Fruit fly (Drosophila melanogaster) whole organism, embryonic: ENCODE measurements around the gene CG42554.

Experiments
- Awh ChIP-seq: fragments of 200-800 bp; sonication (Bioruptor generic); IDR thresholded peaks from 2 replicates; pipeline ENCODE4, ENCODE4 v1.3.6; 2022; ENCODE audit warnings: missing biosample characterization, missing genetic modification characterization
- CG10366 ChIP-seq: fragments of 200-800 bp; sonication (Bioruptor generic); IDR thresholded peaks from 2 replicates; pipeline ENCODE4 v1.3.6; 2022; ENCODE audit warnings: missing biosample characterization, missing genetic modification characterization
- CG12391 ChIP-seq: fragments of 200-800 bp; sonication (Bioruptor generic); optimal IDR thresholded peaks from 3 replicates; lab custom pipeline; 2018; ENCODE audit warnings: missing biosample characterization, mild to moderate bottlenecking, missing genetic modification characterization, moderate library complexity
- CG12659 ChIP-seq: fragments of 200-800 bp; sonication (Bioruptor generic); optimal IDR thresholded peaks from 3 replicates; lab custom pipeline; 2017; ENCODE audit warnings: mild to moderate bottlenecking, missing biosample characterization, missing genetic modification reagents, missing genetic modification characterization
- CG13123 ChIP-seq: fragments of 200-800 bp; sonication (Bioruptor generic); optimal IDR thresholded peaks from 2 replicates; lab custom pipeline; 2016; ENCODE audit warnings: missing biosample characterization, missing genetic modification characterization
- CG14667 ChIP-seq: fragments of 200-800 bp; sonication (Bioruptor generic); IDR thresholded peaks from 2 replicates; pipeline ENCODE4 v1.3.6; 2022; ENCODE audit warnings: missing biosample characterization, missing genetic modification characterization
- CG14860 ChIP-seq: fragments of 200-800 bp; sonication (Bioruptor generic); IDR thresholded peaks from 3 replicates; pipeline ENCODE4 v1.3.6; 2022; ENCODE audit warnings: missing biosample characterization, missing genetic modification characterization; ENCODE audit not compliant: partially characterized antibody
- CG14965 ChIP-seq: fragments of 200-800 bp; sonication (Bioruptor generic); optimal IDR thresholded peaks from 2 replicates; lab custom pipeline; 2016; ENCODE audit warnings: missing biosample characterization, missing genetic modification characterization, borderline replicate concordance
- CG15011 ChIP-seq: fragments of 200-800 bp; sonication (Bioruptor generic); optimal IDR thresholded peaks from 3 replicates; lab custom pipeline; 2018; ENCODE audit warnings: missing biosample characterization, mild to moderate bottlenecking, missing genetic modification characterization
- CG17385 ChIP-seq: fragments of 200-800 bp; sonication (Bioruptor generic); optimal IDR thresholded peaks from 3 replicates; lab custom pipeline; 2018; ENCODE audit warnings: missing biosample characterization, mild to moderate bottlenecking, missing genetic modification characterization
- CG2199 ChIP-seq: fragments of 200-800 bp; sonication (Bioruptor generic); IDR thresholded peaks from 3 replicates; pipeline ENCODE4 v1.3.6; 2022; ENCODE audit warnings: missing biosample characterization, missing genetic modification characterization
- CG2712 ChIP-seq: fragments of 200-800 bp; optimal IDR thresholded peaks from 3 replicates; lab custom pipeline; 2019; ENCODE audit warnings: missing biosample characterization, mild to moderate bottlenecking, missing genetic modification characterization, moderate library complexity
- CG30403 ChIP-seq: fragments of 200-800 bp; sonication (Bioruptor generic); optimal IDR thresholded peaks from 3 replicates; lab custom pipeline; 2016; ENCODE audit warnings: missing biosample characterization, missing genetic modification characterization
- CG31365 ChIP-seq: fragments of 200-800 bp; sonication (Bioruptor generic); optimal IDR thresholded peaks from 2 replicates; lab custom pipeline; 2018; ENCODE audit warnings: missing biosample characterization, mild to moderate bottlenecking, missing genetic modification characterization
- CG34422 ChIP-seq: fragments of 200-800 bp; sonication (Bioruptor generic); IDR thresholded peaks from 3 replicates; pipeline ENCODE4 v1.3.6; 2022; ENCODE audit warnings: missing biosample characterization, missing genetic modification characterization
- CG6175 ChIP-seq: fragments of 200-800 bp; sonication (Bioruptor generic); IDR thresholded peaks from 3 replicates; pipeline ENCODE4 v1.3.6; 2022; ENCODE audit warnings: missing biosample characterization, missing genetic modification characterization
- CG6654 ChIP-seq: fragments of 200-800 bp; sonication (Bioruptor generic); optimal IDR thresholded peaks from 2 replicates; lab custom pipeline; 2017; ENCODE audit warnings: missing biosample characterization, mild to moderate bottlenecking, missing genetic modification characterization
- CG6813 ChIP-seq: fragments of 200-800 bp; sonication (Bioruptor generic); optimal IDR thresholded peaks from 2 replicates; lab custom pipeline; 2017; ENCODE audit warnings: missing biosample characterization, missing genetic modification characterization, mild to moderate bottlenecking, moderate library complexity, missing genetic modification reagents
- CG7556 ChIP-seq: fragments of 200-800 bp; sonication (Bioruptor generic); optimal IDR thresholded peaks from 2 replicates; lab custom pipeline; 2017; ENCODE audit warnings: missing biosample characterization, mild to moderate bottlenecking, missing genetic modification characterization
- CG7963 ChIP-seq: fragments of 200-800 bp; sonication (Bioruptor generic); IDR thresholded peaks from 3 replicates; pipeline ENCODE4 v1.3.6; 2022; ENCODE audit warnings: missing biosample characterization, missing genetic modification characterization; ENCODE audit not compliant: partially characterized antibody
- D19A ChIP-seq: fragments of 200-800 bp; optimal IDR thresholded peaks from 3 replicates; lab custom pipeline; 2019; ENCODE audit warnings: missing biosample characterization, mild to moderate bottlenecking, missing genetic modification characterization, moderate library complexity
- Dip2 ChIP-seq: fragments of 200-800 bp; sonication (Bioruptor generic); IDR thresholded peaks from 2 replicates; pipeline ENCODE4 v1.3.6; 2022; ENCODE audit warnings: missing biosample characterization, missing genetic modification characterization
- Eip74EF ChIP-seq, 2 experiments: fragments of 200-800 bp in 1 of 2; fragments of >200 bp in 1 of 2; sonication (Bioruptor generic) in 1 of 2; optimal IDR thresholded peaks; 2 replicates each; lab custom pipeline; 2017 to 2019; ENCODE audit warnings: missing biosample characterization in 2 of 2, missing genetic modification characterization in 2 of 2, mild to moderate bottlenecking in 1 of 2, moderate library complexity in 1 of 2
- H2.0 ChIP-seq: fragments of 200-800 bp; sonication (Bioruptor generic); IDR thresholded peaks from 2 replicates; pipeline ENCODE4 v1.3.6; 2022; ENCODE audit warnings: missing biosample characterization, missing genetic modification characterization
- Hmx ChIP-seq: fragments of 200-800 bp; sonication (Bioruptor generic); optimal IDR thresholded peaks from 2 replicates; lab custom pipeline; 2016; ENCODE audit warnings: missing biosample characterization, missing genetic modification characterization
- Jarid2 ChIP-seq: fragments of 200-800 bp; sonication (Bioruptor generic); optimal IDR thresholded peaks from 3 replicates; lab custom pipeline; 2017; ENCODE audit warnings: mild to moderate bottlenecking, missing biosample characterization, missing genetic modification reagents, missing genetic modification characterization
- Lhr ChIP-seq: fragments of 200-800 bp; sonication (Bioruptor generic); optimal IDR thresholded peaks from 3 replicates; lab custom pipeline; 2017; ENCODE audit warnings: mild to moderate bottlenecking, missing biosample characterization, missing genetic modification reagents, missing genetic modification characterization
- MBD-R2 ChIP-seq: fragments of 200-800 bp; sonication (Bioruptor generic); IDR thresholded peaks from 2 replicates; pipeline ENCODE4 v1.3.6; 2022; ENCODE audit warnings: missing biosample characterization, missing genetic modification characterization
- Myb ChIP-seq: fragments of 200-800 bp; sonication (Bioruptor generic); optimal IDR thresholded peaks from 2 replicates; lab custom pipeline; 2016; ENCODE audit warnings: missing biosample characterization, missing genetic modification characterization
- Neu2 ChIP-seq: fragments of 200-800 bp; sonication (Bioruptor generic); optimal IDR thresholded peaks from 3 replicates; lab custom pipeline; 2016; ENCODE audit warnings: missing biosample characterization, missing genetic modification characterization, borderline replicate concordance
- Nf-YA ChIP-seq: fragments of 200-800 bp; sonication (Bioruptor generic); IDR thresholded peaks from 2 replicates; pipeline ENCODE4 v1.3.6; 2022; ENCODE audit warnings: missing biosample characterization, missing genetic modification characterization
- Rfx ChIP-seq: fragments of 200-800 bp; sonication (Bioruptor generic); IDR thresholded peaks from 2 replicates; pipeline ENCODE4 v1.3.6; 2022; ENCODE audit warnings: missing biosample characterization, missing genetic modification characterization
- Sox102F ChIP-seq: fragments of 200-800 bp; sonication (Bioruptor generic); optimal IDR thresholded peaks from 2 replicates; lab custom pipeline; 2018; ENCODE audit warnings: missing biosample characterization, mild to moderate bottlenecking, missing genetic modification characterization, moderate library complexity
- Sry-δ ChIP-seq: fragments of 200-800 bp; sonication (Bioruptor generic); optimal IDR thresholded peaks from 2 replicates; lab custom pipeline; 2016; ENCODE audit warnings: missing biosample characterization, missing genetic modification characterization
- Usf ChIP-seq: fragments of 200-800 bp; sonication (Bioruptor generic); optimal IDR thresholded peaks from 2 replicates; lab custom pipeline; 2017; ENCODE audit warnings: missing genotype, missing biosample characterization, missing genetic modification characterization
- Xbp1 ChIP-seq: fragments of 200-800 bp; sonication (Bioruptor generic); optimal IDR thresholded peaks from 3 replicates; lab custom pipeline; 2016; ENCODE audit warnings: missing biosample characterization, mild to moderate bottlenecking, missing genetic modification characterization
- ab ChIP-seq: fragments of 200-800 bp; sonication (Bioruptor generic); optimal IDR thresholded peaks from 2 replicates; lab custom pipeline; 2016; ENCODE audit warnings: missing biosample characterization, missing genetic modification characterization
- bcd ChIP-seq: fragments of 200-800 bp; sonication (Bioruptor generic); optimal IDR thresholded peaks from 2 replicates; lab custom pipeline; 2017; ENCODE audit warnings: missing biosample characterization, mild to moderate bottlenecking, missing genetic modification characterization
- fd102C ChIP-seq: fragments of 200-800 bp; sonication (Bioruptor generic); optimal IDR thresholded peaks from 2 replicates; lab custom pipeline; 2018; ENCODE audit warnings: missing biosample characterization, mild to moderate bottlenecking, missing genetic modification characterization, moderate library complexity
- gce ChIP-seq: fragments of 200-800 bp; sonication (Bioruptor generic); IDR thresholded peaks from 3 replicates; pipeline ENCODE4 v1.3.6; 2022; ENCODE audit warnings: missing biosample characterization, missing genetic modification characterization
- kni ChIP-seq: fragments of 200-800 bp; sonication (Bioruptor generic); optimal IDR thresholded peaks from 3 replicates; lab custom pipeline; 2017; ENCODE audit warnings: mild to moderate bottlenecking, missing biosample characterization, missing genetic modification reagents, missing genetic modification characterization
- lola ChIP-seq, 3 experiments: fragments of >200 bp in 2 of 3; fragments of 200-800 bp in 1 of 3; sonication (Bioruptor generic) in 1 of 3; optimal IDR thresholded peaks; 2 replicates each; lab custom pipeline; 2017 to 2019; ENCODE audit warnings: missing biosample characterization in 3 of 3, missing genetic modification characterization in 3 of 3, mild to moderate bottlenecking in 1 of 3, moderate library complexity in 1 of 3
- mirr ChIP-seq: fragments of 200-800 bp; sonication (Bioruptor generic); optimal IDR thresholded peaks from 3 replicates; lab custom pipeline; 2018; ENCODE audit warnings: missing biosample characterization, mild to moderate bottlenecking, missing genetic modification characterization
- onecut ChIP-seq: fragments of 200-800 bp; sonication (Bioruptor generic); IDR thresholded peaks from 2 replicates; pipeline ENCODE4 v1.3.6; 2022; ENCODE audit warnings: missing biosample characterization, missing genetic modification characterization
- otp ChIP-seq: fragments of 200-800 bp; sonication (Bioruptor generic); IDR thresholded peaks from 3 replicates; pipeline ENCODE4, ENCODE4 v1.3.6; 2022; ENCODE audit warnings: missing biosample characterization, missing genetic modification characterization
- peb ChIP-seq: fragments of 200-800 bp; sonication (Bioruptor generic); IDR thresholded peaks from 2 replicates; pipeline ENCODE4 v1.3.6; 2022; ENCODE audit warnings: missing biosample characterization, missing genetic modification characterization
- unc-4 ChIP-seq: fragments of 200-800 bp; sonication (Bioruptor generic); IDR thresholded peaks from 2 replicates; pipeline ENCODE4 v1.3.6; 2022; ENCODE audit warnings: missing biosample characterization, missing genetic modification characterization; ENCODE audit not compliant: partially characterized antibody
- zf30C ChIP-seq: fragments of 200-800 bp; sonication (Bioruptor generic); optimal IDR thresholded peaks from 3 replicates; lab custom pipeline; 2018; ENCODE audit warnings: missing biosample characterization, mild to moderate bottlenecking, missing genetic modification characterization

Gene CG42554

dm6 chr3L:837552-838187 is 2.2 kb downstream of the CG42554 start, which contains the start of the genes CG13901 and CG13887 (continued):
- TF ChIP-seq CG14667 (GFP tag; lab: Robert Waterston, UW) (peak; percentile 74), CG13123 (GFP tag; lab: Kevin White, UChicago) (peak; percentile 86), Eip74EF (GFP tag; optimal IDR thresholded peaks at IDR 0.05; lab: Kevin White, UChicago) (peak in 1 of 2 experiments; percentile 42), Awh (GFP tag; lab: Robert Waterston, UW) (peak; percentile 83), Rfx (GFP tag; lab: Robert Waterston, UW) (peak; percentile 94), zf30C (GFP tag; lab: Kevin White, UChicago) (peak; percentile 1), Dip2 (GFP tag; lab: Robert Waterston, UW) (no peak), CG17385 (GFP tag; lab: Kevin White, UChicago) (peak; percentile 82), CG34422 (GFP tag; lab: Robert Waterston, UW) (peak; percentile 90), Hmx (GFP tag; lab: Kevin White, UChicago) (peak; percentile 80), otp (GFP tag; lab: Robert Waterston, UW) (peak; percentile 50; the same call in 1 of the 3 replicates), Sry-δ (GFP tag; lab: Kevin White, UChicago) (peak; percentile 73), CG2712 (tag; lab: Kevin White, UChicago) (peak; percentile 92), CG14860 (GFP tag; lab: Robert Waterston, UW) (no peak), Sox102F (GFP tag; lab: Kevin White, UChicago) (no peak), CG12391 (tag; lab: Kevin White, UChicago) (peak; percentile 95), H2.0 (GFP tag; lab: Robert Waterston, UW) (peak; percentile 84), mirr (GFP tag; lab: Kevin White, UChicago) (peak; percentile 50), Jarid2 (GFP tag; lab: Kevin White, UChicago) (no peak), MBD-R2 (peak; percentile 94), CG6813 (GFP tag; lab: Kevin White, UChicago) (peak; percentile 75), CG6654 (GFP tag; lab: Kevin White, UChicago) (peak; percentile 45), fd102C (GFP tag; lab: Kevin White, UChicago) (peak; percentile 35), CG7963 (GFP tag; lab: Robert Waterston, UW) (no peak), unc-4 (GFP tag; lab: Robert Waterston, UW) (no peak), bcd (GFP tag; lab: Kevin White, UChicago) (peak; percentile 90), gce (GFP tag; lab: Robert Waterston, UW) (peak; percentile 71; the same call in 2 of the 3 replicates), CG10366 (GFP tag; lab: Robert Waterston, UW) (peak; percentile 88), Xbp1 (peak; percentile 97), CG12659 (GFP tag; lab: Kevin White, UChicago) (peak; percentile 96), CG2199 (0 out of 3 replicates have a peak, but pooled peaks have one; percentile 22), D19A (tag; lab: Kevin White, UChicago) (peak; percentile 80), Lhr (peak; percentile 85), Nf-YA (GFP tag; lab: Robert Waterston, UW) (peak; percentile 77), kni (GFP tag; lab: Kevin White, UChicago) (peak; percentile 54), lola (GFP tag; optimal IDR thresholded peaks at IDR 0.05; lab: Kevin White, UChicago) (peak in 1 of 3 experiments; percentile 84), CG15011 (GFP tag; lab: Kevin White, UChicago) (no peak), onecut (peak; percentile 76), CG31365 (tag; lab: Kevin White, UChicago) (peak; percentile 59), Usf (GFP tag; lab: Kevin White, UChicago) (peak; percentile 79), Neu2 (GFP tag; lab: Kevin White, UChicago) (peak; percentile 25), peb (GFP tag; lab: Robert Waterston, UW) (peak; percentile 65; the same call in 1 of the 2 replicates), CG7556 (GFP tag; lab: Kevin White, UChicago) (peak; percentile 83), ab (peak; percentile 55), CG6175 (GFP tag; lab: Robert Waterston, UW) (peak; percentile 66; the same call in 2 of the 3 replicates), CG14965 (GFP tag; lab: Kevin White, UChicago) (no peak), CG30403 (peak; percentile 96), Myb (peak; percentile 78)
